Worm (Caenorhabditis elegans) whole organism, L4/young adult: Measurements from ENCODE around the gene Y49F6B.8.

ENCODE experiments used
- W03F9.2 ChIP-seq: fragments of 150-350 bp; optimal IDR thresholded peaks from 2 replicates; lab custom pipeline; 2014; ENCODE audit warnings: missing biosample characterization, missing genetic modification characterization
- dao-5 ChIP-seq: sonication (generic microtip); optimal IDR thresholded peaks from 2 replicates; lab custom pipeline; 2016; ENCODE audit warnings: missing genotype, missing genetic modification characterization, moderate library complexity, missing compliant biosample characterization
- him-1 ChIP-seq: sonication (generic microtip); optimal IDR thresholded peaks from 2 replicates; lab custom pipeline; 2016; ENCODE audit warnings: missing genotype, missing genetic modification reagents, missing genetic modification characterization, missing compliant biosample characterization

- TF ChIP-seq him-1 (tag; lab: Kevin White, UChicago) (no peak), dao-5 (tag; lab: Kevin White, UChicago) (no peak), W03F9.2 (no peak)
Observed at ce11 chrII:3515384-3516053, 34.0 kb upstream of the Y49F6B.8 start, which contains the start of the genes Y49F6B.14 and clec-125.
